Worm (Caenorhabditis elegans) whole organism, L4 larva: Measurements from ENCODE around the gene Y97E10AR.8.

Source experiments
- ZK546.5 ChIP-seq, 2 experiments: sonication (generic microtip); optimal IDR thresholded peaks; 2 replicates each; lab custom pipeline; 2017; ENCODE audit warnings: missing biosample characterization in 2 of 2, missing genetic modification characterization in 2 of 2
- ama-1 ChIP-seq: fragments of 150-350 bp; optimal IDR thresholded peaks from 2 replicates; lab custom pipeline; 2014; ENCODE audit warnings: inconsistent platforms, mixed read lengths
- ceh-28 ChIP-seq: fragments of 150-350 bp; optimal IDR thresholded peaks from 2 replicates; lab custom pipeline; 2014; ENCODE audit warnings: missing biosample characterization, missing genetic modification reagents, missing genetic modification characterization
- ceh-82 ChIP-seq: sonication (generic microtip); optimal IDR thresholded peaks from 2 replicates; lab custom pipeline; 2017; ENCODE audit warnings: missing biosample characterization, missing genetic modification characterization
- fkh-10 ChIP-seq: fragments of 150-350 bp; optimal IDR thresholded peaks from 2 replicates; lab custom pipeline; 2014; ENCODE audit warnings: missing biosample characterization, missing genetic modification reagents, missing genetic modification characterization
- lin-13 ChIP-seq: fragments of 150-350 bp; optimal IDR thresholded peaks from 2 replicates; lab custom pipeline; 2014; ENCODE audit warnings: missing biosample characterization, missing genetic modification reagents, missing genetic modification characterization
- mdt-29 ChIP-seq: fragments of 200-800 bp; sonication (Bioruptor generic); IDR thresholded peaks from 2 replicates; pipeline ENCODE4 v1.3.6; 2022; ENCODE audit warnings: missing genetic modification reagents, missing genetic modification characterization, missing compliant biosample characterization
- nhr-11 ChIP-seq: fragments of 150-350 bp; optimal IDR thresholded peaks from 2 replicates; lab custom pipeline; 2014; ENCODE audit warnings: missing biosample characterization, missing genetic modification characterization
- nhr-25 ChIP-seq: sonication (generic microtip); optimal IDR thresholded peaks from 2 replicates; lab custom pipeline; 2017; ENCODE audit warnings: missing genetic modification characterization, mild to moderate bottlenecking, missing compliant biosample characterization, antibody characterized with exemption, moderate library complexity, borderline replicate concordance; ENCODE audit not compliant: insufficient read depth
- nhr-28 ChIP-seq: fragments of 150-350 bp; optimal IDR thresholded peaks from 2 replicates; lab custom pipeline; 2014; ENCODE audit warnings: missing biosample characterization, missing genetic modification characterization
- pqm-1 ChIP-seq: sonication (generic microtip); optimal IDR thresholded peaks from 2 replicates; lab custom pipeline; 2017; ENCODE audit warnings: missing biosample characterization, missing genetic modification characterization
- ztf-11 ChIP-seq: fragments of 150-350 bp; optimal IDR thresholded peaks from 2 replicates; lab custom pipeline; 2014; ENCODE audit warnings: missing biosample characterization, missing genetic modification characterization

DNA sequence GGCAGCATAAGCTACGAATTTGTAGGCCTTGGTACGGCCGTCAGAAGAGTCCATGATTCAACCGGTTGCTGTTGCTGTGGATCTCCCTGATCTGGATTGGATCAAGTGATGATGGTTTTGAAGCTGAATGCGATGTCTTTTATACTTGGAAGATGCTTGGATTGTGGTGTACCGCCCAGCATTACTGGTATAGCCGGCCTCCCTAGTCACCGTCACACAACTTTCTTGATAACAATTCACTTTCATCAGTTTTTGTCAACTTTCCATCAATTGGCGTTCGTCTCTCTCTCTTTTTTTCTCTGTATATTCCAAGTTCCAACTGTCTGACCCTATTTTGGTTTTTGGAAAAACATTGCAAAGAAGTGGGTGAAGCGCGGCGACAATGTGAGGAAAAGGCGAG is 45.7 kb downstream of the Y97E10AR.8 start, which contains the start of gene col-43:
- TF ChIP-seq pqm-1 (no peak), fkh-10 (GFP tag; lab: Kevin White, UChicago) (no peak), nhr-28 (tag; lab: Kevin White, UChicago) (no peak), lin-13 (GFP tag; lab: Kevin White, UChicago) (no peak), ceh-82 (tag; lab: Kevin White, UChicago) (no peak), ZK546.5 (tag; optimal IDR thresholded peaks at IDR 0.05; lab: Kevin White, UChicago) (no peak), ama-1 (no peak), nhr-25 (tag; lab: Kevin White, UChicago) (no peak), ztf-11 (tag; lab: Kevin White, UChicago) (no peak), ceh-28 (no peak), nhr-11 (tag; lab: Kevin White, UChicago) (no peak), mdt-29 (GFP tag; lab: Robert Waterston, UW) (no peak)
